Worm (Caenorhabditis elegans): ENCODE measurements around the gene srbc-66.

Gene srbc-66

DNA sequence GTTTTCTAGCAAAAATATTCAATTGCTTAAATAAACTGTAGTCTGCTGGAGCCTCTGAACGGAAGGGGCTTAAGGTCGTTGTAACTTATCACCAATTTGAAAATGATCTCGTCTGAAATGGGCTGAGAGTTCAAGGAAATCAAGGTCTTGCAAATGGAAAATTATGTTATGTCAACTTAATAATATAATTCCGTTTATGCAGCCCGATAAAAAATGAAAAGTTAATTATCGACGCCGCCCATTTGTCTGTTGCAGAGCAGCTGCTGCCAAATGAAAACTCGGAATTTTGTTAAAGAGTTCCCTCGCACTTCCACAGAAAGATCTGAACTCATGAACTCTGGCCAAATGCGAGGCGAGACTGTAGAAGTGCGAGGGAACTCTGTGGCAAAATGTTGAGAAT lies 10.6 kb downstream of the srbc-66 start, which contains the start of gene srbc-67:
TSS of gene srbc-67 (minus strand) at position 101 of the 400 bp plus-strand sequence.
- TF ChIP-seq elt-1 (tag; optimal IDR thresholded peaks at IDR 0.05) (no peak), nhr-129 (tag; optimal IDR thresholded peaks at IDR 0.05) (no peak), sma-9 (GFP tag; optimal IDR thresholded peaks at IDR 0.05) (no peak), sma-9 (tag; optimal IDR thresholded peaks at IDR 0.05) (no peak), unc-62 (GFP tag; optimal IDR thresholded peaks at IDR 0.05) (no peak), C34F6.9 (tag; optimal IDR thresholded peaks at IDR 0.05) (no peak), ceh-16 (tag; optimal IDR thresholded peaks at IDR 0.05) (no peak), nhr-237 (tag; optimal IDR thresholded peaks at IDR 0.05) (no peak), ztf-11 (tag; optimal IDR thresholded peaks at IDR 0.05) (no peak), egl-27 (tag; optimal IDR thresholded peaks at IDR 0.05) (no peak), sma-3 (GFP tag; optimal IDR thresholded peaks at IDR 0.05) (no peak)

DNA sequence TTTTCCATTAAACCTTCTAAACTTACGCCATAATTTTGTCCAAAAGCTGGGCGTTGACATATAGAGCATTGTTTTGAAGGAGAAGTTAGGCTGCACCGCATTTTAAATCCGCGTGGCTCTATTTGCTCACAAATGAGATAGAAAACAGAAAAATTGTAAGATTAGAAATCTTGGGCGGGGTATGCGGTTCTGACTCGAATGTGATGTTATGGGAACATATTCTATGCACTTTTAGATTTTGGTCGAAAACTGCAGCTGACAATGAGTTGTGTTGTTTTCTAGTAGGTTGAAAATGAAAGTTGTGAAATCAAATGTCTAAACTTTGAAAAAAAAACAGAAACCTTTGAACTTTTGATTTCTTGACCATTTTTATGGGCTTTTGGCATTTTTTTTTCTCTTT lies 12.8 kb downstream of the srbc-66 start, which contains the start of gene nhr-222:
TSS of gene nhr-222 (minus strand) at position 101 of the 400 bp plus-strand sequence.
- TF ChIP-seq skn-1 (tag; optimal IDR thresholded peaks at IDR 0.05) (no peak), egl-27 (tag; optimal IDR thresholded peaks at IDR 0.05) (no peak), aly-2 (tag; optimal IDR thresholded peaks at IDR 0.05) (no peak), zag-1 (tag; optimal IDR thresholded peaks at IDR 0.05) (no peak), snpc-4 (tag; optimal IDR thresholded peaks at IDR 0.05) (no peak), nhr-10 (tag; optimal IDR thresholded peaks at IDR 0.05) (no peak), lsy-2 (tag; optimal IDR thresholded peaks at IDR 0.05) (no peak), sma-9 (GFP tag; optimal IDR thresholded peaks at IDR 0.05) (no peak), sma-9 (tag; optimal IDR thresholded peaks at IDR 0.05) (no peak), dmd-4 (tag; optimal IDR thresholded peaks at IDR 0.05) (no peak), ceh-16 (tag; optimal IDR thresholded peaks at IDR 0.05) (no peak), lin-13 (GFP tag; optimal IDR thresholded peaks at IDR 0.05) (no peak), mdl-1 (tag; optimal IDR thresholded peaks at IDR 0.05) (no peak), nhr-77 (tag; optimal IDR thresholded peaks at IDR 0.05) (no peak), fos-1 (tag; optimal IDR thresholded peaks at IDR 0.05) (no peak), elt-1 (tag; optimal IDR thresholded peaks at IDR 0.05) (no peak), nhr-23 (tag; optimal IDR thresholded peaks at IDR 0.05) (no peak), ztf-4 (tag; optimal IDR thresholded peaks at IDR 0.05) (no peak), alr-1 (tag; optimal IDR thresholded peaks at IDR 0.05) (no peak)

DNA sequence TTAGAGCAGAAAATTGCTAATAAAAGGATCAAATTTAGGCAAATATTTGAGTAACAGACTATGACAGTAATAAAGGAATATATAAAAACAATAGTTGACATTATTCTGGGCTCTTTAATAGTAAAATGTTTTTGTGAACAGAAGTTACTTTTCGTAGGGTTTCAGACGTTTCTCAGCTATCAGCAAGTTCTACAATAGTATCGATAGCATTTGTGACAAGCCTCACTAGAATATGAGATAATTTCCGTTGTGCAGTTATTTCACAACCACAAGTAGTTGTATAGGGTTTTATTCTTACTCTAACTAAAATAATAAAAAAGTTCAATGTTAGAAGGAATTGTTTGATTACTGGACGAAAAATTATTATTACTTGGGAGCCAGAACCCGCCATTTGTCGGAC lies 16.0 kb downstream of the srbc-66 start, which contains the start of gene srbc-68:
TSS of gene srbc-68 (minus strand) at position 101 of the 400 bp plus-strand sequence.
- no peak for TF ChIP-seq sem-4 (tag; optimal IDR thresholded peaks at IDR 0.05)
- no peak for TF ChIP-seq peb-1 (tag; optimal IDR thresholded peaks at IDR 0.05)
- no peak for TF ChIP-seq blmp-1 (tag; optimal IDR thresholded peaks at IDR 0.05; ENCODE audit: insufficient read depth)
- no peak for TF ChIP-seq ztf-11 (tag; optimal IDR thresholded peaks at IDR 0.05)
- no peak for TF ChIP-seq R02D3.7 (tag; optimal IDR thresholded peaks at IDR 0.05)
- TF ChIP-seq nhr-77 (tag; optimal IDR thresholded peaks at IDR 0.05) = no peak
- no peak for TF ChIP-seq F13H6.1 (tag; optimal IDR thresholded peaks at IDR 0.05)
- TF ChIP-seq ceh-82 (tag; optimal IDR thresholded peaks at IDR 0.05) = no peak
- TF ChIP-seq dmd-4 (tag; optimal IDR thresholded peaks at IDR 0.05) = no peak
- no peak for TF ChIP-seq sma-9 (GFP tag; optimal IDR thresholded peaks at IDR 0.05)
- TF ChIP-seq sma-9 (tag; optimal IDR thresholded peaks at IDR 0.05) = no peak
- no peak for TF ChIP-seq elt-3 (tag; optimal IDR thresholded peaks at IDR 0.05)
- TF ChIP-seq egl-27 (tag; optimal IDR thresholded peaks at IDR 0.05) = no peak
- TF ChIP-seq nhr-129 (tag; optimal IDR thresholded peaks at IDR 0.05) = no peak
- TF ChIP-seq zag-1 (tag; optimal IDR thresholded peaks at IDR 0.05) = no peak
- TF ChIP-seq nhr-6 (tag; optimal IDR thresholded peaks at IDR 0.05) = no peak
- no peak for TF ChIP-seq unc-55 (GFP tag; optimal IDR thresholded peaks at IDR 0.05)
- TF ChIP-seq ztf-1 (GFP tag; conservative IDR thresholded peaks at IDR 0.05) = no peak
- TF ChIP-seq lsy-2 (tag; optimal IDR thresholded peaks at IDR 0.05) = no peak
- TF ChIP-seq lin-39 (tag; optimal IDR thresholded peaks at IDR 0.05) = no peak

DNA sequence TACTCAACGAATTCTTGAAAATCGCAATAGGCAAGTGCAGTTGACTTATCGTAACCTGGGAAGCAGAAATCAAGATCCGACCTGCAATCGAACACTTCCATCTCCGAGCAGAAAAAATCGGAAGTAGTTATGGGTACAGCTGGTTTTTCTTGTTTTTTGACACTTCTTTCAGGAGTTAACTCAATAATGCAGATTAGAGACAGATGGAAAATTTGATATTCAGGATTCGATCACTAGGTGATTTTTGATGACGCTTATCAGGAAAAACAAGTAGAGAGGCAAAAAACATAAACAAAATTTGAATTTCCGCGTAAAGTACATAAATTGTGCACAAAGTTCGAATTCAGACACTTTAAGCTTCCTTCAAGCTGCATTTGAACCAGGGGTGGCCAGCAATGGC lies 18.3 kb downstream of the srbc-66 start, which contains the start of gene srw-130:
TSS of gene srw-130 (minus strand) at position 101 of the 400 bp plus-strand sequence.
- no peak for TF ChIP-seq lin-11 (tag; optimal IDR thresholded peaks at IDR 0.05)
